Fruit fly (Drosophila melanogaster): Measurements from ENCODE around the gene otu.

The otu gene

DNA sequence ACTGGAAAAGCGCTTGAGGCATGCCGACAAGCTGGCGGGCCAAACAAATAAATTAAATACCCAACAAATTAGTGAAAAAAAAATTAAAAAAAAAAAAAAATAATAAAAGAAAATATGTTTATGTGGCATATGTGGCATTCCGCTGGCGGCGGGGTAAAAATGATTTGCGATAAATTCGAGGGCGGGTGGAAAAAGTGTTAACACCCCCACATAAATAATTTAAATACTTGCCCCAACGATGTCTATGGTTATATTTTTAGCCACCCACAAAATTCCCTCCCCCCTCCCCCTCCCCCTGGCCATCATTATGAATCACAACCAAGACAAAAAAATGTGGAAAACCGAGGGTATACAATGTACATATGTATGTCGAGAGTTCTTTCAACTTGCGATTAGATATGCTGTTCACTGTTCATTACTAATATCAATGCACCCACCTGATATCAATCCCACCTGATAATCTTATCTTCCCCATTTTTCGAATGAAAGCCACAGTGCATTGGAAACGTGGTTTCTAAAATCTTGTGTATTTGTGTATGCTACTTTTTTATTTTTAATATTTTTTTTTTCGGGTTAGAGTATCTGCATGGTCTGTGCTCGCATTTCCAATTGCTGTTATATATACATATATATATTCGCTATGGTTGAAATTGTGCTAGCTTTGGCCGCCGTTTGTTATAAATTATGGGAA is 39.0 kb downstream of the otu start:
- TF ChIP-seq D (optimal IDR thresholded peaks at IDR 0.05) (no peak), D (GFP tag; optimal IDR thresholded peaks at IDR 0.05) (no peak), kay (GFP tag; optimal IDR thresholded peaks at IDR 0.05) (peak; percentile 35), h (optimal IDR thresholded peaks at IDR 0.05) (no peak), MESR4 (GFP tag; optimal IDR thresholded peaks at IDR 0.05) (no peak), gfzf (GFP tag; optimal IDR thresholded peaks at IDR 0.05) (no peak), Fer2 (tag; optimal IDR thresholded peaks at IDR 0.05) (no peak), CG6175 (GFP tag; IDR thresholded peaks at IDR 0.05) (no peak), lilli (GFP tag; optimal IDR thresholded peaks at IDR 0.05) (peak; percentile 4), en (GFP tag; optimal IDR thresholded peaks at IDR 0.05) (no peak), Atf3 (GFP tag; optimal IDR thresholded peaks at IDR 0.05) (no peak), CG3726 (GFP tag; IDR thresholded peaks at IDR 0.05) (no peak), CG31224 (GFP tag; IDR thresholded peaks at IDR 0.05) (no peak), tup (GFP tag; optimal IDR thresholded peaks at IDR 0.05) (no peak), CG17385 (GFP tag; optimal IDR thresholded peaks at IDR 0.05) (no peak), Usf (GFP tag; optimal IDR thresholded peaks at IDR 0.05) (no peak), CG1529 (GFP tag; optimal IDR thresholded peaks at IDR 0.05) (no peak), CG9932 (GFP tag; IDR thresholded peaks at IDR 0.05) (0 out of 2 replicates have a peak, but pooled peaks have one; percentile 18), ab (GFP tag; optimal IDR thresholded peaks at IDR 0.05) (no peak), CG3847 (GFP tag; IDR thresholded peaks at IDR 0.05) (no peak), mam (GFP tag; optimal IDR thresholded peaks at IDR 0.05) (no peak), tin (GFP tag; optimal IDR thresholded peaks at IDR 0.05) (no peak), sd (tag; optimal IDR thresholded peaks at IDR 0.05) (peak; percentile 78), Lhr (GFP tag; optimal IDR thresholded peaks at IDR 0.05) (no peak), CG9876 (GFP tag; optimal IDR thresholded peaks at IDR 0.05) (no peak), CG34224 (GFP tag; IDR thresholded peaks at IDR 0.05; ENCODE audit: partially characterized antibody) (no peak), HLH4C (GFP tag; IDR thresholded peaks at IDR 0.05; ENCODE audit: partially characterized antibody) (no peak), CG12071 (GFP tag; optimal IDR thresholded peaks at IDR 0.05) (no peak), yki (optimal IDR thresholded peaks at IDR 0.05) (no peak), CG11247 (GFP tag; IDR thresholded peaks at IDR 0.05) (no peak), onecut (GFP tag; IDR thresholded peaks at IDR 0.05) (no peak), sr (GFP tag; IDR thresholded peaks at IDR 0.05) (peak; percentile 43; the same call in 1 of the 3 replicates), CG17802 (tag; optimal IDR thresholded peaks at IDR 0.05) (no peak), Trl (optimal IDR thresholded peaks at IDR 0.05) (no peak), Trl (GFP tag; optimal IDR thresholded peaks at IDR 0.05) (no peak), NfI (GFP tag; optimal IDR thresholded peaks at IDR 0.05) (no peak), chinmo (GFP tag; IDR thresholded peaks at IDR 0.05; ENCODE audit: partially characterized antibody) (peak; percentile 70; the same call in 2 of the 4 replicates), CG14667 (GFP tag; IDR thresholded peaks at IDR 0.05) (no peak), HmgZ (tag; optimal IDR thresholded peaks at IDR 0.05) (no peak), bbx (GFP tag; IDR thresholded peaks at IDR 0.05; ENCODE audit: partially characterized antibody) (no peak), HLH54F (GFP tag; optimal IDR thresholded peaks at IDR 0.05) (no peak), CG2678 (tag; optimal IDR thresholded peaks at IDR 0.05) (peak; percentile 24), jing (GFP tag; optimal IDR thresholded peaks at IDR 0.05) (no peak), CG10267 (tag; optimal IDR thresholded peaks at IDR 0.05) (no peak), twi (tag; optimal IDR thresholded peaks at IDR 0.05) (no peak), lov (optimal IDR thresholded peaks at IDR 0.05) (no peak), lov (GFP tag; IDR thresholded peaks at IDR 0.05) (no peak), Med (GFP tag) (peak; percentile 21), B-H1 (GFP tag; IDR thresholded peaks at IDR 0.05) (no peak), NK7.1 (GFP tag; optimal IDR thresholded peaks at IDR 0.05) (no peak), nerfin-1 (tag; optimal IDR thresholded peaks at IDR 0.05) (no peak), YL-1 (GFP tag; optimal IDR thresholded peaks at IDR 0.05) (no peak)
